Worm (Caenorhabditis elegans) whole organism, L2 larva: Measurements from ENCODE around the gene fipr-13.

Experiments used
- alr-1 ChIP-seq: fragments of 150-350 bp; optimal IDR thresholded peaks from 2 replicates; lab custom pipeline; 2014; ENCODE audit warnings: missing biosample characterization, missing genetic modification characterization
- aly-2 ChIP-seq: fragments of 150-350 bp; optimal IDR thresholded peaks from 2 replicates; lab custom pipeline; 2014; ENCODE audit warnings: missing biosample characterization, missing genetic modification characterization
- ama-1 ChIP-seq: fragments of 150-350 bp; optimal IDR thresholded peaks from 2 replicates; lab custom pipeline; 2018; ENCODE audit warnings: inconsistent platforms
- crh-2 ChIP-seq: sonication (generic microtip); optimal IDR thresholded peaks from 2 replicates; lab custom pipeline; 2017; ENCODE audit warnings: missing biosample characterization, missing genetic modification characterization
- egl-27 ChIP-seq: sonication (generic microtip); optimal IDR thresholded peaks from 3 replicates; lab custom pipeline; 2017; ENCODE audit warnings: missing biosample characterization, missing genetic modification reagents, missing genetic modification characterization
- lsy-2 ChIP-seq, 2 experiments: fragments of 150-350 bp in 1 of 2; sonication (generic microtip) in 1 of 2; optimal IDR thresholded peaks; 2 replicates each; lab custom pipeline; 2014 to 2017; ENCODE audit warnings: missing biosample characterization in 2 of 2, missing genetic modification characterization in 2 of 2
- nhr-10 ChIP-seq: sonication (generic microtip); optimal IDR thresholded peaks from 2 replicates; lab custom pipeline; 2017; ENCODE audit warnings: missing biosample characterization, missing genetic modification characterization
- nhr-237 ChIP-seq: fragments of 150-350 bp; optimal IDR thresholded peaks from 2 replicates; lab custom pipeline; 2014; ENCODE audit warnings: missing biosample characterization, missing genetic modification characterization
- sem-4 ChIP-seq: fragments of 150-350 bp; optimal IDR thresholded peaks from 2 replicates; lab custom pipeline; 2014; ENCODE audit warnings: missing biosample characterization, missing genetic modification reagents, missing genetic modification characterization
- snpc-4 ChIP-seq: fragments of 150-350 bp; optimal IDR thresholded peaks from 2 replicates; lab custom pipeline; 2014; ENCODE audit warnings: missing biosample characterization, missing genetic modification characterization
- unc-62 ChIP-seq: fragments of 150-350 bp; optimal IDR thresholded peaks from 2 replicates; lab custom pipeline; 2014; ENCODE audit warnings: missing biosample characterization, missing genetic modification reagents, missing genetic modification characterization
- zag-1 ChIP-seq: fragments of 150-350 bp; optimal IDR thresholded peaks from 2 replicates; lab custom pipeline; 2014; ENCODE audit warnings: missing biosample characterization, missing genetic modification characterization
- ztf-4 ChIP-seq: fragments of 150-350 bp; optimal IDR thresholded peaks from 2 replicates; lab custom pipeline; 2014; ENCODE audit warnings: missing biosample characterization, missing genetic modification characterization

- no peak for TF ChIP-seq aly-2 (tag; lab: Kevin White, UChicago)
- TF ChIP-seq egl-27 (tag; lab: Kevin White, UChicago): no peak
- TF ChIP-seq lsy-2 (tag; optimal IDR thresholded peaks at IDR 0.05; lab: Kevin White, UChicago): peak in 1 of 2 experiments; percentile 13
- TF ChIP-seq sem-4 (tag; lab: Kevin White, UChicago): no peak
- TF ChIP-seq alr-1 (tag; lab: Kevin White, UChicago): no peak
- no peak for TF ChIP-seq nhr-237 (tag; lab: Kevin White, UChicago)
- TF ChIP-seq unc-62 (GFP tag; lab: Kevin White, UChicago): no peak
- no peak for TF ChIP-seq ama-1
- no peak for TF ChIP-seq zag-1 (tag; lab: Kevin White, UChicago)
- no peak for TF ChIP-seq crh-2
- TF ChIP-seq ztf-4 (tag; lab: Kevin White, UChicago): no peak
- TF ChIP-seq nhr-10: no peak
- no peak for TF ChIP-seq snpc-4 (tag; lab: Kevin White, UChicago)
These were observed 21.8 kb downstream of the fipr-13 start for ce11 chrV:10086141-10086540.
